Worm (Caenorhabditis elegans): ENCODE data around the gene unc-36.

DNA sequence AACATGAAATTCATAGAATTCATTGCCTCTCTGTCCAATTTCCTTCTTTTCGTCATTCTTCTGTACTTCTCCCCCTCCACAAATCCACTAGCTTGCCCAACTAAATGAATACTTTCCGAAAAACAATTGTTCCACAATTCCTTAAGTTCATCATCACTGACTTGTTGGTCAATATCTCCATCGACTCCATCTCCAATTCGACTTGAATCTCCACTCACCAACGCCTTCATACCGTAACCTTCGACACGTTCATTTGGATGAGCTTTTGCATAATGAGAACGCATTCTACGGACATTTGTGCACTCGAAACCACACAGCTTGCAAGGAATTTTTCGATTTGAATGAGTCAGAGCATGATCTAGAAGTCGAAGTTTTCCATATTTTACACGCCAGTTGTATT lies 39.9 kb upstream of the unc-36 start:
- TF ChIP-seq jun-1 (tag; optimal IDR thresholded peaks at IDR 0.05), result no peak
- TF ChIP-seq F16B12.6 (tag; optimal IDR thresholded peaks at IDR 0.05), result no peak
- no peak for TF ChIP-seq lir-3 (tag; optimal IDR thresholded peaks at IDR 0.05; ENCODE audit: poor library complexity)
- no peak for TF ChIP-seq nhr-12 (tag; optimal IDR thresholded peaks at IDR 0.05)
- no peak for TF ChIP-seq pqm-1 (tag; optimal IDR thresholded peaks at IDR 0.05)
- no peak for TF ChIP-seq elt-2 (tag; optimal IDR thresholded peaks at IDR 0.05)
- TF ChIP-seq aly-2 (tag; optimal IDR thresholded peaks at IDR 0.05), result no peak
